Fruit fly (Drosophila melanogaster) whole organism, embryonic: Measurements from ENCODE around the gene CG16953.

Experiments used
- Antp ChIP-seq: fragments of 200-800 bp; sonication (Bioruptor generic); optimal IDR thresholded peaks from 3 replicates; lab custom pipeline; 2016; ENCODE audit warnings: missing biosample characterization, missing genetic modification characterization
- Atf-2 ChIP-seq: fragments of 200-800 bp; sonication (Bioruptor generic); optimal IDR thresholded peaks from 2 replicates; lab custom pipeline; 2016; ENCODE audit warnings: missing biosample characterization, missing genetic modification characterization
- CG10321 ChIP-seq: fragments of 200-800 bp; sonication (Bioruptor generic); IDR thresholded peaks from 2 replicates; pipeline ENCODE4 v1.3.6; 2022; ENCODE audit warnings: missing biosample characterization, missing genetic modification characterization
- CG12071 ChIP-seq: fragments of 200-800 bp; sonication (Bioruptor generic); optimal IDR thresholded peaks from 3 replicates; lab custom pipeline; 2018; ENCODE audit warnings: missing biosample characterization, mild to moderate bottlenecking, missing genetic modification characterization
- CG1233 ChIP-seq: fragments of 200-800 bp; sonication (Bioruptor generic); optimal IDR thresholded peaks from 4 replicates; lab custom pipeline; 2018; ENCODE audit warnings: missing biosample characterization, mild to moderate bottlenecking, missing genetic modification characterization
- CG13894 ChIP-seq: fragments of 200-800 bp; sonication (Bioruptor generic); optimal IDR thresholded peaks from 3 replicates; lab custom pipeline; 2018; ENCODE audit warnings: missing biosample characterization, mild to moderate bottlenecking, missing genetic modification characterization, moderate library complexity
- CG14965 ChIP-seq: fragments of 200-800 bp; sonication (Bioruptor generic); optimal IDR thresholded peaks from 2 replicates; lab custom pipeline; 2016; ENCODE audit warnings: missing biosample characterization, missing genetic modification characterization, borderline replicate concordance
- CG15601 ChIP-seq: fragments of 200-800 bp; sonication (Bioruptor generic); optimal IDR thresholded peaks from 3 replicates; lab custom pipeline; 2019; ENCODE audit warnings: missing biosample characterization, mild to moderate bottlenecking, missing genetic modification characterization, moderate library complexity
- CG17612 ChIP-seq: fragments of 200-800 bp; sonication (Bioruptor generic); IDR thresholded peaks from 2 replicates; pipeline ENCODE4 v1.3.6; 2022; ENCODE audit warnings: missing biosample characterization, missing genetic modification characterization
- CG30431 ChIP-seq: fragments of 200-800 bp; sonication (Bioruptor generic); optimal IDR thresholded peaks from 2 replicates; lab custom pipeline; 2017; ENCODE audit warnings: missing biosample characterization, missing genetic modification characterization
- CG31388 ChIP-seq: fragments of 200-800 bp; sonication (Bioruptor generic); optimal IDR thresholded peaks from 2 replicates; lab custom pipeline; 2016; ENCODE audit warnings: missing biosample characterization, missing genetic modification characterization
- CG32772 ChIP-seq: fragments of 200-800 bp; sonication (Bioruptor generic); IDR thresholded peaks from 2 replicates; pipeline ENCODE4 v1.3.6; 2022; ENCODE audit warnings: missing biosample characterization, missing genetic modification characterization
- CG3281 ChIP-seq: fragments of 200-800 bp; sonication (Bioruptor generic); optimal IDR thresholded peaks from 3 replicates; lab custom pipeline; 2017; ENCODE audit warnings: missing biosample characterization, mild to moderate bottlenecking, missing genetic modification characterization
- CG4617 ChIP-seq: fragments of 200-800 bp; sonication (Bioruptor generic); optimal IDR thresholded peaks from 3 replicates; lab custom pipeline; 2016; ENCODE audit warnings: missing biosample characterization, missing genetic modification characterization, borderline replicate concordance
- CG4707 ChIP-seq: fragments of 200-800 bp; sonication (Bioruptor generic); optimal IDR thresholded peaks from 2 replicates; lab custom pipeline; 2018; ENCODE audit warnings: missing biosample characterization, mild to moderate bottlenecking, missing genetic modification characterization, moderate library complexity
- CG4730 ChIP-seq: fragments of 200-800 bp; sonication (Bioruptor generic); IDR thresholded peaks from 2 replicates; pipeline ENCODE4 v1.3.6; 2022; ENCODE audit warnings: missing biosample characterization, missing genetic modification characterization
- CG5180 ChIP-seq: fragments of 200-800 bp; sonication (Bioruptor generic); optimal IDR thresholded peaks from 3 replicates; lab custom pipeline; 2017; ENCODE audit warnings: missing biosample characterization, missing genetic modification characterization, mild to moderate bottlenecking, moderate library complexity, missing genetic modification reagents
- CG9817 ChIP-seq: fragments of 200-800 bp; sonication (Bioruptor generic); optimal IDR thresholded peaks from 2 replicates; lab custom pipeline; 2018; ENCODE audit warnings: missing biosample characterization, mild to moderate bottlenecking, missing genetic modification characterization, moderate library complexity
- CHES-1-like ChIP-seq: fragments of 200-800 bp; sonication (Bioruptor generic); optimal IDR thresholded peaks from 2 replicates; lab custom pipeline; 2016; ENCODE audit warnings: missing biosample characterization, missing genetic modification characterization
- Deaf1 ChIP-seq: fragments of 200-800 bp; optimal IDR thresholded peaks from 3 replicates; lab custom pipeline; 2019; ENCODE audit warnings: missing biosample characterization, mild to moderate bottlenecking, missing genetic modification characterization, moderate library complexity
- Eip74EF ChIP-seq, 2 experiments: fragments of 200-800 bp in 1 of 2; fragments of >200 bp in 1 of 2; sonication (Bioruptor generic) in 1 of 2; optimal IDR thresholded peaks; 2 replicates each; lab custom pipeline; 2017 to 2019; ENCODE audit warnings: missing biosample characterization in 2 of 2, missing genetic modification characterization in 2 of 2, mild to moderate bottlenecking in 1 of 2, moderate library complexity in 1 of 2
- Hand ChIP-seq: fragments of 200-800 bp; sonication (Bioruptor generic); optimal IDR thresholded peaks from 2 replicates; lab custom pipeline; 2017; ENCODE audit warnings: mild to moderate bottlenecking, missing biosample characterization, missing genetic modification reagents, missing genetic modification characterization
- NfI ChIP-seq: fragments of 200-800 bp; sonication (Bioruptor generic); optimal IDR thresholded peaks from 3 replicates; lab custom pipeline; 2018; ENCODE audit warnings: missing biosample characterization, mild to moderate bottlenecking, missing genetic modification characterization, moderate library complexity
- Ravus ChIP-seq: fragments of 200-800 bp; sonication (Bioruptor generic); IDR thresholded peaks from 2 replicates; pipeline ENCODE4 v1.3.6; 2022; ENCODE audit warnings: missing biosample characterization, missing genetic modification characterization
- Vsx1 ChIP-seq: fragments of 200-800 bp; sonication (Bioruptor generic); optimal IDR thresholded peaks from 2 replicates; lab custom pipeline; 2017; ENCODE audit warnings: missing biosample characterization, mild to moderate bottlenecking, missing genetic modification characterization, missing genetic modification reagents
- Xrp1 ChIP-seq: fragments of 200-800 bp; sonication (Bioruptor generic); IDR thresholded peaks from 2 replicates; pipeline ENCODE4 v1.3.6; 2022; ENCODE audit warnings: missing biosample characterization, missing genetic modification characterization
- ara ChIP-seq: fragments of 200-800 bp; sonication (Bioruptor generic); IDR thresholded peaks from 2 replicates; pipeline ENCODE4 v1.3.6; 2022; ENCODE audit warnings: missing biosample characterization, missing genetic modification characterization
- ato ChIP-seq: fragments of 200-800 bp; sonication (Bioruptor generic); IDR thresholded peaks from 2 replicates; pipeline ENCODE4 v1.3.6; 2022; ENCODE audit warnings: missing biosample characterization, missing genetic modification characterization; ENCODE audit not compliant: partially characterized antibody
- bbx ChIP-seq: fragments of 200-800 bp; sonication (Bioruptor generic); IDR thresholded peaks from 2 replicates; pipeline ENCODE4 v1.3.6; 2022; ENCODE audit warnings: missing biosample characterization, missing genetic modification characterization; ENCODE audit not compliant: partially characterized antibody
- bigmax ChIP-seq: fragments of 200-800 bp; sonication (Bioruptor generic); optimal IDR thresholded peaks from 2 replicates; lab custom pipeline; 2018; ENCODE audit warnings: missing biosample characterization, mild to moderate bottlenecking, missing genetic modification characterization
- dan ChIP-seq: fragments of 200-800 bp; sonication (Bioruptor generic); IDR thresholded peaks from 2 replicates; pipeline ENCODE4 v1.3.6; 2022; ENCODE audit warnings: missing biosample characterization, missing genetic modification characterization
- danr ChIP-seq: fragments of 200-800 bp; sonication (Bioruptor generic); IDR thresholded peaks from 2 replicates; pipeline ENCODE4 v1.3.6; 2022; ENCODE audit warnings: missing biosample characterization, missing genetic modification characterization
- dysf ChIP-seq: fragments of 200-800 bp; sonication (Bioruptor generic); IDR thresholded peaks from 3 replicates; pipeline ENCODE4 v1.3.6; 2022; ENCODE audit warnings: missing biosample characterization, missing genetic modification characterization
- eve ChIP-seq, 2 experiments: fragments of >200 bp; optimal IDR thresholded peaks; 2 replicates each; lab custom pipeline; 2017; ENCODE audit warnings: missing biosample characterization in 2 of 2, missing genetic modification characterization in 2 of 2
- jing ChIP-seq: fragments of 200-800 bp; sonication (Bioruptor generic); optimal IDR thresholded peaks from 2 replicates; lab custom pipeline; 2018; ENCODE audit warnings: missing biosample characterization, mild to moderate bottlenecking, missing genetic modification characterization
- mam ChIP-seq: fragments of 200-800 bp; sonication (Bioruptor generic); optimal IDR thresholded peaks from 3 replicates; lab custom pipeline; 2016; ENCODE audit warnings: missing biosample characterization, missing genetic modification characterization
- nerfin-2 ChIP-seq: fragments of 200-800 bp; sonication (Bioruptor generic); IDR thresholded peaks from 2 replicates; pipeline ENCODE4 v1.3.6; 2022; ENCODE audit warnings: missing biosample characterization, missing genetic modification characterization; ENCODE audit not compliant: partially characterized antibody
- oc ChIP-seq: fragments of 200-800 bp; sonication (Bioruptor generic); optimal IDR thresholded peaks from 2 replicates; lab custom pipeline; 2018; ENCODE audit warnings: missing biosample characterization, mild to moderate bottlenecking, missing genetic modification characterization, moderate library complexity
- otp ChIP-seq: fragments of 200-800 bp; sonication (Bioruptor generic); IDR thresholded peaks from 3 replicates; pipeline ENCODE4, ENCODE4 v1.3.6; 2022; ENCODE audit warnings: missing biosample characterization, missing genetic modification characterization
- pan ChIP-seq, 4 experiments: fragments of >200 bp in 3 of 4; fragments of 200-800 bp in 1 of 4; sonication (Bioruptor generic) in 1 of 4; optimal IDR thresholded peaks in 3 of 4; IDR thresholded peaks in 1 of 4; 2 replicates each; pipeline versions ENCODE4 v1.3.6 to Lab custom; 2017 to 2022; ENCODE audit warnings: missing biosample characterization in 2 of 4, missing genetic modification characterization in 2 of 4, mixed read lengths in 1 of 4
- sc ChIP-seq, 3 experiments: fragments of >200 bp in 2 of 3; fragments of 200-800 bp in 1 of 3; sonication (Bioruptor generic) in 1 of 3; optimal IDR thresholded peaks; 2 replicates in 2 of 3; 3 replicates in 1 of 3; lab custom pipeline; 2017; ENCODE audit warnings: mild to moderate bottlenecking in 1 of 3, missing biosample characterization in 1 of 3, missing genetic modification characterization in 1 of 3, missing genetic modification reagents in 1 of 3
- slou ChIP-seq: fragments of 200-800 bp; sonication (Bioruptor generic); optimal IDR thresholded peaks from 3 replicates; lab custom pipeline; 2016; ENCODE audit warnings: missing biosample characterization, missing genetic modification characterization
- sug ChIP-seq: fragments of 200-800 bp; optimal IDR thresholded peaks from 2 replicates; lab custom pipeline; 2019; ENCODE audit warnings: missing biosample characterization, mild to moderate bottlenecking, missing genetic modification characterization, moderate library complexity
- tap ChIP-seq: fragments of 200-800 bp; optimal IDR thresholded peaks from 3 replicates; lab custom pipeline; 2019; ENCODE audit warnings: missing biosample characterization, mild to moderate bottlenecking, missing genetic modification characterization, moderate library complexity
- tin ChIP-seq: fragments of 200-800 bp; sonication (Bioruptor generic); optimal IDR thresholded peaks from 3 replicates; lab custom pipeline; 2016; ENCODE audit warnings: missing biosample characterization, missing genetic modification characterization
- twi ChIP-seq: fragments of 200-800 bp; optimal IDR thresholded peaks from 2 replicates; lab custom pipeline; 2019; ENCODE audit warnings: missing biosample characterization, mild to moderate bottlenecking, missing genetic modification characterization, moderate library complexity
- z ChIP-seq: fragments of 200-800 bp; sonication (Bioruptor generic); IDR thresholded peaks from 3 replicates; pipeline ENCODE4 v1.3.6; 2022; ENCODE audit warnings: missing biosample characterization, missing genetic modification characterization
- zen ChIP-seq: fragments of 200-800 bp; sonication (Bioruptor generic); optimal IDR thresholded peaks from 3 replicates; lab custom pipeline; 2018; ENCODE audit warnings: missing biosample characterization, mild to moderate bottlenecking, missing genetic modification characterization, moderate library complexity

The CG16953 gene

dm6 chr3R:20567507-20568222, 18.0 kb downstream of the CG16953 start (continued):
- TF ChIP-seq CG17612 (GFP tag; lab: Robert Waterston, UW) (no peak), Ravus (GFP tag; lab: Robert Waterston, UW) (no peak), zen (peak; percentile 39), CG13894 (peak; percentile 86), CG9817 (tag; lab: Kevin White, UChicago) (no peak), Vsx1 (no peak), pan (optimal IDR thresholded peaks at IDR 0.05; lab: Kevin White, UChicago) (no peak), pan (GFP tag; optimal IDR thresholded peaks at IDR 0.05 in 1 of 2, IDR thresholded peaks at IDR 0.05 in 1 of 2) (no peak), tin (no peak), nerfin-2 (GFP tag; lab: Robert Waterston, UW) (no peak), Xrp1 (no peak), mam (no peak), slou (GFP tag; lab: Kevin White, UChicago) (no peak), twi (tag; lab: Kevin White, UChicago) (peak; percentile 41), CG4617 (GFP tag; lab: Kevin White, UChicago) (no peak), sug (tag; lab: Kevin White, UChicago) (no peak), Eip74EF (GFP tag; optimal IDR thresholded peaks at IDR 0.05; lab: Kevin White, UChicago) (no peak), oc (peak; percentile 4), tap (tag; lab: Kevin White, UChicago) (no peak)
- TF ChIP-seq, all 482 proteins: peak for 12

dm6 chr3R:20565546-20565948, 20.1 kb downstream of the CG16953 start:
- no peak for TF ChIP-seq ara (GFP tag; lab: Robert Waterston, UW)
- no peak for TF ChIP-seq eve (GFP tag; optimal IDR thresholded peaks at IDR 0.05; lab: Kevin White, UChicago)
- TF ChIP-seq CG12071 (GFP tag; lab: Kevin White, UChicago) = no peak
- no peak for TF ChIP-seq CG31388
- TF ChIP-seq CG14965 = no peak
- TF ChIP-seq bigmax (GFP tag; lab: Kevin White, UChicago) = no peak
- TF ChIP-seq dan (GFP tag; lab: Robert Waterston, UW) = no peak
- no peak for TF ChIP-seq Hand
- no peak for TF ChIP-seq CG30431 (GFP tag; lab: Kevin White, UChicago)
- no peak for TF ChIP-seq CG4730 (GFP tag; lab: Robert Waterston, UW)
- TF ChIP-seq danr (GFP tag; lab: Robert Waterston, UW) = no peak
- no peak for TF ChIP-seq dysf
- no peak for TF ChIP-seq sc (optimal IDR thresholded peaks at IDR 0.05; lab: Kevin White, UChicago)
- TF ChIP-seq sc (GFP tag; optimal IDR thresholded peaks at IDR 0.05; lab: Kevin White, UChicago) = no peak
- TF ChIP-seq Antp = no peak
- TF ChIP-seq CG15601 = no peak
- TF ChIP-seq CG3281 = no peak
- TF ChIP-seq CG32772 = no peak
- TF ChIP-seq ato = 0 out of 2 replicates have a peak, but pooled peaks have one; percentile 27
- peak; percentile 69 for TF ChIP-seq Deaf1 (tag; lab: Kevin White, UChicago)
- no peak for TF ChIP-seq CG10321
- peak; percentile 74; the same call in 2 of the 3 replicates for TF ChIP-seq z (GFP tag; lab: Robert Waterston, UW)
- TF ChIP-seq Atf-2 (GFP tag; lab: Kevin White, UChicago) = no peak
- peak; percentile 35; the same call in 1 of the 2 replicates for TF ChIP-seq bbx (GFP tag; lab: Robert Waterston, UW)
- TF ChIP-seq NfI = no peak
- peak; percentile 13 for TF ChIP-seq CG5180 (GFP tag; lab: Kevin White, UChicago)
- no peak for TF ChIP-seq CHES-1-like (GFP tag; lab: Kevin White, UChicago)
- no peak for TF ChIP-seq CG4707 (GFP tag; lab: Kevin White, UChicago)
- TF ChIP-seq CG1233 (GFP tag; lab: Kevin White, UChicago) = no peak
- TF ChIP-seq jing (GFP tag; lab: Kevin White, UChicago) = no peak
- no peak for TF ChIP-seq otp (GFP tag; lab: Robert Waterston, UW)
